Worm (Caenorhabditis elegans) whole organism, young adult: ENCODE data around the gene vglu-3.

ENCODE experiments used
- F33H1.4 ChIP-seq: fragments of 200-800 bp; sonication (Bioruptor generic); IDR thresholded peaks from 2 replicates; pipeline ENCODE4 v1.3.6; 2022; ENCODE audit warnings: missing genetic modification reagents, missing genetic modification characterization, missing compliant biosample characterization
- ama-1 ChIP-seq, 3 experiments: fragments of 150-350 bp in 1 of 3; sonication (generic microtip) in 2 of 3; optimal IDR thresholded peaks; 2 replicates each; lab custom pipeline; 2014 to 2018; ENCODE audit warnings: missing biosample characterization in 2 of 3, missing genetic modification characterization in 2 of 3, missing genetic modification reagents in 2 of 3
- dpl-1 ChIP-seq: fragments of 150-350 bp; optimal IDR thresholded peaks from 2 replicates; lab custom pipeline; 2014; ENCODE audit warnings: missing biosample characterization, missing genetic modification reagents, missing genetic modification characterization
- madf-6 ChIP-seq: fragments of 200-800 bp; sonication (Bioruptor generic); IDR thresholded peaks from 2 replicates; pipeline ENCODE4 v1.3.6; 2022; ENCODE audit warnings: missing genetic modification reagents, missing genetic modification characterization, missing compliant biosample characterization
- nfya-2 ChIP-seq: fragments of 200-800 bp; sonication (Bioruptor generic); IDR thresholded peaks from 2 replicates; pipeline ENCODE4 v1.3.6; 2022; ENCODE audit warnings: missing genetic modification reagents, missing genetic modification characterization, missing compliant biosample characterization
- rpc-1 ChIP-seq, 2 experiments: fragments of 150-350 bp in 1 of 2; sonication (generic microtip) in 1 of 2; optimal IDR thresholded peaks; 2 replicates each; lab custom pipeline; 2014 to 2018; ENCODE audit warnings: missing biosample characterization in 1 of 2, missing genetic modification characterization in 1 of 2, missing genetic modification reagents in 1 of 2, missing genotype in 1 of 2
- ztf-22 ChIP-seq: fragments of 200-800 bp; sonication (Bioruptor generic); optimal IDR thresholded peaks from 2 replicates; lab custom pipeline; 2018; ENCODE audit warnings: mild to moderate bottlenecking, missing genetic modification characterization, moderate library complexity, missing compliant biosample characterization

The vglu-3 gene

ce11 chrIII:10351595-10352207, 51.5 kb downstream of the vglu-3 start, which contains the start of gene T07C4.3 (continued):
- TF ChIP-seq dpl-1 (GFP tag; lab: Kevin White, UChicago) (peak; percentile 32), F33H1.4 (GFP tag; lab: Robert Waterston, UW) (peak; percentile 49; the same call in 1 of the 2 replicates), madf-6 (GFP tag; lab: Robert Waterston, UW) (peak; percentile 79), nfya-2 (GFP tag; lab: Robert Waterston, UW) (no peak), rpc-1 (optimal IDR thresholded peaks at IDR 0.05; lab: Kevin White, UChicago) (no peak), rpc-1 (tag; optimal IDR thresholded peaks at IDR 0.05; lab: Kevin White, UChicago) (no peak), ztf-22 (GFP tag; lab: Kevin White, UChicago) (no peak), ama-1 (optimal IDR thresholded peaks at IDR 0.05; lab: Kevin White, UChicago) (no peak), ama-1 (GFP tag; optimal IDR thresholded peaks at IDR 0.05; lab: Kevin White, UChicago) (no peak)
